Fruit fly (Drosophila melanogaster) whole organism, prepupa: ENCODE results near the gene EAChm.
A peak's percentile ranks its signal among the peaks of the same experiment; 100 is the strongest.

ENCODE experiments used
- Blimp-1 ChIP-seq: fragments of 200-800 bp; sonication (Bioruptor generic); optimal IDR thresholded peaks from 3 replicates; lab custom pipeline; 2017; ENCODE audit warnings: missing biosample characterization, missing genetic modification characterization, mild to moderate bottlenecking, moderate library complexity, missing genetic modification reagents
- CG10631 ChIP-seq: fragments of 200-800 bp; sonication (Bioruptor generic); optimal IDR thresholded peaks from 2 replicates; lab custom pipeline; 2016; ENCODE audit warnings: missing biosample characterization, missing genetic modification characterization
- CG10669 ChIP-seq: fragments of 200-800 bp; sonication (Bioruptor generic); optimal IDR thresholded peaks from 3 replicates; lab custom pipeline; 2018; ENCODE audit warnings: missing biosample characterization, mild to moderate bottlenecking, missing genetic modification characterization, moderate library complexity
- CG11294 ChIP-seq: fragments of 200-800 bp; sonication (Bioruptor generic); IDR thresholded peaks from 2 replicates; pipeline ENCODE4 v1.3.6; 2022; ENCODE audit warnings: missing biosample characterization, missing genetic modification characterization
- CG11762 ChIP-seq: fragments of 200-800 bp; sonication (Bioruptor generic); optimal IDR thresholded peaks from 3 replicates; lab custom pipeline; 2016; ENCODE audit warnings: missing biosample characterization, missing genetic modification characterization; ENCODE audit not compliant: insufficient read depth
- CG11902 ChIP-seq: fragments of 200-800 bp; sonication (Bioruptor generic); optimal IDR thresholded peaks from 3 replicates; lab custom pipeline; 2016; ENCODE audit warnings: missing biosample characterization, missing genetic modification characterization
- CG15336 ChIP-seq: fragments of 200-800 bp; sonication (Bioruptor generic); IDR thresholded peaks from 2 replicates; pipeline ENCODE4 v1.3.6; 2022; ENCODE audit warnings: missing biosample characterization, missing genetic modification characterization
- CG1621 ChIP-seq: fragments of 200-800 bp; sonication (Bioruptor generic); optimal IDR thresholded peaks from 3 replicates; lab custom pipeline; 2018; ENCODE audit warnings: missing biosample characterization, mild to moderate bottlenecking, missing genetic modification characterization
- CG16779 ChIP-seq: fragments of 200-800 bp; sonication (Bioruptor generic); optimal IDR thresholded peaks from 3 replicates; lab custom pipeline; 2017; ENCODE audit warnings: missing biosample characterization, mild to moderate bottlenecking, missing genetic modification characterization
- CG3032 ChIP-seq: fragments of 200-800 bp; optimal IDR thresholded peaks from 2 replicates; lab custom pipeline; 2019; ENCODE audit warnings: missing biosample characterization, mild to moderate bottlenecking, missing genetic modification characterization, moderate library complexity
- CG31627 ChIP-seq: fragments of 200-800 bp; sonication (Bioruptor generic); optimal IDR thresholded peaks from 3 replicates; lab custom pipeline; 2016; ENCODE audit warnings: missing biosample characterization, missing genetic modification characterization
- CG32006 ChIP-seq: fragments of 200-800 bp; sonication (Bioruptor generic); optimal IDR thresholded peaks from 3 replicates; lab custom pipeline; 2017; ENCODE audit warnings: missing biosample characterization, mild to moderate bottlenecking, missing genetic modification characterization
- CG34406 ChIP-seq: fragments of 200-800 bp; sonication (Bioruptor generic); optimal IDR thresholded peaks from 3 replicates; lab custom pipeline; 2016; ENCODE audit warnings: missing biosample characterization, missing genetic modification characterization
- CG3919 ChIP-seq: fragments of 200-800 bp; sonication (Bioruptor generic); optimal IDR thresholded peaks from 3 replicates; lab custom pipeline; 2016; ENCODE audit warnings: missing biosample characterization, missing genetic modification characterization
- CG4318 ChIP-seq: fragments of 200-800 bp; sonication (Bioruptor generic); optimal IDR thresholded peaks from 3 replicates; lab custom pipeline; 2017; ENCODE audit warnings: missing biosample characterization, mild to moderate bottlenecking, missing genetic modification characterization
- CG6163 ChIP-seq: fragments of 200-800 bp; sonication (Bioruptor generic); IDR thresholded peaks from 3 replicates; pipeline ENCODE4 v1.3.6; 2022; ENCODE audit warnings: missing biosample characterization, missing genetic modification characterization
- CG6276 ChIP-seq: fragments of 200-800 bp; sonication (Bioruptor generic); optimal IDR thresholded peaks from 2 replicates; lab custom pipeline; 2017; ENCODE audit warnings: missing biosample characterization, mild to moderate bottlenecking, missing genetic modification characterization
- CG6792 ChIP-seq: fragments of 200-800 bp; sonication (Bioruptor generic); optimal IDR thresholded peaks from 3 replicates; lab custom pipeline; 2016; ENCODE audit warnings: missing biosample characterization, missing genetic modification characterization
- CG6808 ChIP-seq: fragments of 200-800 bp; sonication (Bioruptor generic); optimal IDR thresholded peaks from 3 replicates; lab custom pipeline; 2017; ENCODE audit warnings: missing biosample characterization, missing genetic modification characterization, mild to moderate bottlenecking, moderate library complexity, missing genetic modification reagents
- CG7368 ChIP-seq: fragments of 200-800 bp; sonication (Bioruptor generic); optimal IDR thresholded peaks from 3 replicates; lab custom pipeline; 2016; ENCODE audit warnings: missing biosample characterization, missing genetic modification characterization
- CG8119 ChIP-seq: fragments of 200-800 bp; sonication (Bioruptor generic); IDR thresholded peaks from 3 replicates; pipeline ENCODE4 v1.3.6; 2022; ENCODE audit warnings: missing biosample characterization, missing genetic modification characterization
- CG8319 ChIP-seq: fragments of 200-800 bp; sonication (Bioruptor generic); optimal IDR thresholded peaks from 3 replicates; lab custom pipeline; 2016; ENCODE audit warnings: missing biosample characterization, missing genetic modification characterization
- CG8632 ChIP-seq: fragments of 200-800 bp; sonication (Bioruptor generic); optimal IDR thresholded peaks from 3 replicates; lab custom pipeline; 2016; ENCODE audit warnings: missing biosample characterization, missing genetic modification characterization
- CG9139 ChIP-seq: fragments of 200-800 bp; sonication (Bioruptor generic); optimal IDR thresholded peaks from 3 replicates; lab custom pipeline; 2017; ENCODE audit warnings: missing biosample characterization, mild to moderate bottlenecking, missing genetic modification characterization
- Eip78C ChIP-seq: fragments of 200-800 bp; sonication (Bioruptor generic); peaks from one replicate; lab custom pipeline; 2016; ENCODE audit warnings: missing biosample characterization, missing genetic modification characterization
- Eip93F ChIP-seq: fragments of 200-800 bp; sonication (Bioruptor generic); optimal IDR thresholded peaks from 2 replicates; lab custom pipeline; 2016; ENCODE audit warnings: missing biosample characterization, mild to moderate bottlenecking, missing genetic modification characterization
- Ets21C ChIP-seq: fragments of 200-800 bp; sonication (Bioruptor generic); optimal IDR thresholded peaks from 3 replicates; lab custom pipeline; 2016; ENCODE audit warnings: missing biosample characterization, missing genetic modification characterization
- Ets96B ChIP-seq: fragments of 200-800 bp; optimal IDR thresholded peaks from 2 replicates; lab custom pipeline; 2019; ENCODE audit warnings: missing biosample characterization, mild to moderate bottlenecking, missing genetic modification characterization, moderate library complexity
- Gug ChIP-seq: fragments of 200-800 bp; sonication (Bioruptor generic); IDR thresholded peaks from 2 replicates; pipeline ENCODE4 v1.3.6; 2022; ENCODE audit warnings: missing biosample characterization, missing genetic modification characterization
- Hr38 ChIP-seq: sonication (Bioruptor generic); optimal IDR thresholded peaks from 2 replicates; lab custom pipeline; 2016; ENCODE audit warnings: missing biosample characterization, missing genetic modification characterization
- Hr4 ChIP-seq: fragments of 200-800 bp; sonication (Bioruptor generic); optimal IDR thresholded peaks from 3 replicates; lab custom pipeline; 2016; ENCODE audit warnings: missing biosample characterization, missing genetic modification characterization
- Lpt ChIP-seq: fragments of 200-800 bp; sonication (Bioruptor generic); optimal IDR thresholded peaks from 3 replicates; lab custom pipeline; 2016; ENCODE audit warnings: missing biosample characterization, missing genetic modification characterization
- Met ChIP-seq: fragments of 200-800 bp; sonication (Bioruptor generic); optimal IDR thresholded peaks from 3 replicates; lab custom pipeline; 2016; ENCODE audit warnings: missing biosample characterization, missing genetic modification characterization
- Smox ChIP-seq: fragments of 200-800 bp; sonication (Bioruptor generic); optimal IDR thresholded peaks from 3 replicates; lab custom pipeline; 2016; ENCODE audit warnings: missing biosample characterization, missing genetic modification characterization
- Sox102F ChIP-seq: fragments of 200-800 bp; sonication (Bioruptor generic); optimal IDR thresholded peaks from 2 replicates; lab custom pipeline; 2016; ENCODE audit warnings: missing biosample characterization, mild to moderate bottlenecking, missing genetic modification characterization
- Sox14 ChIP-seq: fragments of 200-800 bp; sonication (Bioruptor generic); optimal IDR thresholded peaks from 3 replicates; lab custom pipeline; 2016; ENCODE audit warnings: missing biosample characterization, missing genetic modification characterization
- Sox15 ChIP-seq: fragments of 200-800 bp; sonication (Bioruptor generic); optimal IDR thresholded peaks from 3 replicates; lab custom pipeline; 2016; ENCODE audit warnings: missing biosample characterization, missing genetic modification characterization
- achi ChIP-seq: fragments of 200-800 bp; sonication (Bioruptor generic); optimal IDR thresholded peaks from 3 replicates; lab custom pipeline; 2016; ENCODE audit warnings: missing biosample characterization, missing genetic modification characterization
- acj6 ChIP-seq: fragments of 200-800 bp; sonication (Bioruptor generic); optimal IDR thresholded peaks from 3 replicates; lab custom pipeline; 2016; ENCODE audit warnings: missing biosample characterization, missing genetic modification characterization
- cyc ChIP-seq: fragments of 200-800 bp; sonication (Bioruptor generic); optimal IDR thresholded peaks from 3 replicates; lab custom pipeline; 2016; ENCODE audit warnings: missing biosample characterization, missing genetic modification characterization
- dac ChIP-seq: fragments of 200-800 bp; sonication (Bioruptor generic); optimal IDR thresholded peaks from 2 replicates; lab custom pipeline; 2017; ENCODE audit warnings: missing biosample characterization, mild to moderate bottlenecking, missing genetic modification characterization
- dsx ChIP-seq: fragments of 200-800 bp; optimal IDR thresholded peaks from 3 replicates; lab custom pipeline; 2019; ENCODE audit warnings: missing biosample characterization, mild to moderate bottlenecking, missing genetic modification characterization, moderate library complexity; ENCODE audit not compliant: poor library complexity, severe bottlenecking
- fd59A ChIP-seq: fragments of 200-800 bp; sonication (Bioruptor generic); optimal IDR thresholded peaks from 2 replicates; lab custom pipeline; 2017; ENCODE audit warnings: missing biosample characterization, mild to moderate bottlenecking, missing genetic modification characterization, missing genetic modification reagents
- fd85E ChIP-seq: fragments of 200-800 bp; sonication (Bioruptor generic); optimal IDR thresholded peaks from 3 replicates; lab custom pipeline; 2016; ENCODE audit warnings: missing biosample characterization, missing genetic modification characterization
- fkh ChIP-seq: fragments of 200-800 bp; sonication (Bioruptor generic); optimal IDR thresholded peaks from 3 replicates; lab custom pipeline; 2017; ENCODE audit warnings: missing biosample characterization, mild to moderate bottlenecking, missing genetic modification characterization, moderate library complexity
- lz ChIP-seq: fragments of 200-800 bp; sonication (Bioruptor generic); optimal IDR thresholded peaks from 3 replicates; lab custom pipeline; 2016; ENCODE audit warnings: missing biosample characterization, missing genetic modification characterization
- net ChIP-seq: fragments of 200-800 bp; sonication (Bioruptor generic); optimal IDR thresholded peaks from 3 replicates; lab custom pipeline; 2016; ENCODE audit warnings: missing biosample characterization, missing genetic modification characterization
- salr ChIP-seq, 2 experiments: fragments of 200-800 bp; sonication (Bioruptor generic); optimal IDR thresholded peaks; 3 replicates each; lab custom pipeline; 2016 to 2018; ENCODE audit warnings: missing biosample characterization in 2 of 2, missing genetic modification characterization in 2 of 2, mild to moderate bottlenecking in 1 of 2
- ss ChIP-seq, 2 experiments: fragments of 200-800 bp; sonication (Bioruptor generic); optimal IDR thresholded peaks; 2 replicates in 1 of 2; 3 replicates in 1 of 2; lab custom pipeline; 2017 to 2018; ENCODE audit warnings: mild to moderate bottlenecking in 2 of 2, missing biosample characterization in 2 of 2, missing genetic modification characterization in 2 of 2, moderate library complexity in 1 of 2
- svp ChIP-seq: fragments of 200-800 bp; sonication (Bioruptor generic); peaks from one replicate; lab custom pipeline; 2016; ENCODE audit warnings: missing biosample characterization, missing genetic modification characterization
- topi ChIP-seq: fragments of 200-800 bp; sonication (Bioruptor generic); optimal IDR thresholded peaks from 3 replicates; lab custom pipeline; 2016; ENCODE audit warnings: missing biosample characterization, missing genetic modification characterization
- vri ChIP-seq: fragments of 200-800 bp; sonication (Bioruptor generic); optimal IDR thresholded peaks from 3 replicates; lab custom pipeline; 2016; ENCODE audit warnings: missing biosample characterization, mild to moderate bottlenecking, missing genetic modification characterization

The EAChm gene

dm6 chr3L:15006825-15007224 is 47.8 kb upstream of the EAChm start:
- TF ChIP-seq CG11762 (GFP tag; lab: Kevin White, UChicago) (peak; percentile 77), cyc (peak; percentile 45), ss (GFP tag; optimal IDR thresholded peaks at IDR 0.05; lab: Kevin White, UChicago) (peak; percentile 30 to 64), Gug (peak; percentile 86), vri (GFP tag; lab: Kevin White, UChicago) (peak; percentile 12), Eip93F (GFP tag; lab: Kevin White, UChicago) (no peak), CG6792 (GFP tag; lab: Kevin White, UChicago) (peak; percentile 88), CG6276 (GFP tag; lab: Kevin White, UChicago) (peak; percentile 82), CG9139 (GFP tag; lab: Kevin White, UChicago) (peak; percentile 12), CG8119 (peak; percentile 95), fd59A (GFP tag; lab: Kevin White, UChicago) (peak; percentile 54), salr (GFP tag; optimal IDR thresholded peaks at IDR 0.05; lab: Kevin White, UChicago) (peak; percentile 50 to 65), CG15336 (GFP tag; lab: Robert Waterston, UW) (peak; percentile 97), dac (GFP tag; lab: Kevin White, UChicago) (peak; percentile 69), CG3919 (GFP tag; lab: Kevin White, UChicago) (peak; percentile 86), Met (GFP tag; lab: Kevin White, UChicago) (peak; percentile 68), fkh (GFP tag; lab: Kevin White, UChicago) (no peak), CG6808 (GFP tag; lab: Kevin White, UChicago) (peak; percentile 59), Blimp-1 (GFP tag; lab: Kevin White, UChicago) (no peak), CG8319 (peak; percentile 53), Lpt (GFP tag; lab: Kevin White, UChicago) (peak; percentile 74), Hr38 (no peak), CG11902 (peak; percentile 49), CG1621 (tag; lab: Kevin White, UChicago) (peak; percentile 65), CG10631 (GFP tag; lab: Kevin White, UChicago) (peak; percentile 87), CG31627 (peak; percentile 59), Smox (GFP tag; lab: Kevin White, UChicago) (peak; percentile 69), Ets96B (tag; lab: Kevin White, UChicago) (peak; percentile 80), Hr4 (GFP tag; lab: Kevin White, UChicago) (peak; percentile 91), Ets21C (GFP tag; lab: Kevin White, UChicago) (peak; percentile 57), Eip78C (GFP tag; lab: Kevin White, UChicago) (peak; percentile 97), fd85E (GFP tag; lab: Kevin White, UChicago) (no peak), dsx (GFP tag; lab: Kevin White, UChicago) (peak; percentile 76), CG6163 (GFP tag; lab: Robert Waterston, UW) (peak; percentile 91), Sox102F (GFP tag; lab: Kevin White, UChicago) (peak; percentile 77), acj6 (peak; percentile 80), CG7368 (GFP tag; lab: Kevin White, UChicago) (peak; percentile 76), Sox15 (peak; percentile 41), CG10669 (GFP tag; lab: Kevin White, UChicago) (peak; percentile 74), svp (GFP tag; lab: Kevin White, UChicago) (peak; percentile 83), topi (GFP tag; lab: Kevin White, UChicago) (peak; percentile 72), CG11294 (GFP tag; lab: Robert Waterston, UW) (peak; percentile 80), net (GFP tag; lab: Kevin White, UChicago) (peak; percentile 88), lz (GFP tag; lab: Kevin White, UChicago) (peak; percentile 79), CG16779 (tag; lab: Kevin White, UChicago) (peak; percentile 55), CG34406 (peak; percentile 67), CG4318 (GFP tag; lab: Kevin White, UChicago) (peak; percentile 63), achi (GFP tag; lab: Kevin White, UChicago) (peak; percentile 83), CG8632 (GFP tag; lab: Kevin White, UChicago) (peak; percentile 77), CG3032 (tag; lab: Kevin White, UChicago) (peak; percentile 77), Sox14 (GFP tag; lab: Kevin White, UChicago) (peak; percentile 77), CG32006 (peak; percentile 88)
